Fruit fly (Drosophila melanogaster) whole organism, larva: Measurements from ENCODE around the gene Ir7d.

Experiments used
- noc ChIP-seq: fragments of 200-800 bp; sonication (Bioruptor generic); optimal IDR thresholded peaks from 3 replicates; lab custom pipeline; 2019; ENCODE audit warnings: missing biosample characterization, mild to moderate bottlenecking, missing genetic modification characterization, moderate library complexity

Ir7d gene

DNA sequence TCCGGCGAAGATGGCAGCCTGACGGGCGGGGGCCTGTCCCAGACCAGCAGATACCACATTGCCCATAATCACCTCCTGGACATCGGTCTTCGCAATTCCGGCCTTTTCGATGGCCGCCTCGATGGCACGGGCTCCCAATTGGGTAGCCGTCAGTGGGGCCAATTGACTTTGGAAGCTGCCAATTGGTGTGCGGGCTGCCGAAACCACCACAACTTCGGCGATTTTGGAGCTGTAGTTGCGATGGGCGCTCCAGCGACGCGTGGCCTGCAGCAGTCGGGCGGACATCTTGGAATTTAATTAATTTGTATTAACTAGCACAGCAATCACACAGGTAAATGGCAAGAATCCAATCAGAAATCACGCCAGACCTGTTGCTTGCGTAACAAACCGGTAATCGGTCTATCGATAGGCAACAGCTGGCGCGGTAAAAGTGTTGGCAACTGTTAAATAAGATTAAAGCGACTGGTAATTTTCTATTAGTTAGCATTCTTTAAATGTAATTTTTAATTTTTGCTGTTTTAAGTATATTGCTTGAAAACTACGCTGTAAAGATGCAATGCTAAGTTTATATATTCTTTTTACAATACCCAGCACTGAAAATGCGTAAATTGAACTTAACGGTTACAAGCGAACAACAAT lies 9.9 kb upstream of the Ir7d start, which contains the start of gene Acat1:
Gene Acat1, minus strand, starts transcription at position 400 of the 639 bp plus-strand sequence.
- TF ChIP-seq noc, result peak; percentile 71

DNA sequence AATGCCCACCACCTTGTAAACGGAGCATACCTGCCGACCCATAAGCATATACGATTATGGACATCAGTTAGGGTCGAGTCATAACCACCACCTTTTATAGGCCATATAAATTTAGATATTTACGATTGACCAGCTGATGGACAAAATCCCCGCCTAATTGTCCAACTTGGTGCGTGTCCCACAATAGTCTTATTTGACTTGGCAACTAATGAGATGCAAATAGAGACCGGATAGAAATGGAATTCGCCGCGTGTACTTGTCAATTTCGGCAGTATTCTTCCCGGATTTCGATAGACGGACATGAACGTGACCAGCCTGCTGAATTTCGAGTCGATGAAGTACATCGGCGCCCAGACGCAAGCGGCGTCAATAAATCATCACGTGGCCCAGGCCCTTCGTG lies 5.7 kb upstream of the Ir7d start, which contains the start of gene Ir7g:
Gene Ir7g, plus strand, starts transcription at position 301 of the 400 bp plus-strand sequence.
- no peak for TF ChIP-seq noc

DNA sequence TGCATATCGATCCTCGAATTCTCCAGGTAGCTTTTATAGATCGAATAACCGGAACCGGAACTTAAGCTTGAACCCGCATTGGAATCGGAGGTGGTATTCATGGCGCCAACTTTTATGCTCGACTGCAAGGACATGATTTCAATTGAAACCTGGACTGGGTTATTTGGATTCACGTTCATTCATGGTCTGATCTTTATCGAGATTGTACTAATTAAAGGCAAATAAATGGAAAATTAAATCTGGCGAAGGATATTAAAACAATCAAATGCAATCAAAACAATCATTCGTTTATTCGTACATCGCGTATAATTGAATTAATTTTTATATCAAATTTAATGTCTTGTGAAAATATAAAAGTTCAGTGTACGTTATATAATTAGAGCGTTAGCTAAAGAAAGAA lies 5.3 kb upstream of the Ir7d start, which contains the start of gene Ir7f:
Gene Ir7f, minus strand, starts transcription at position 101 of the 400 bp plus-strand sequence.
- no peak for TF ChIP-seq noc

DNA sequence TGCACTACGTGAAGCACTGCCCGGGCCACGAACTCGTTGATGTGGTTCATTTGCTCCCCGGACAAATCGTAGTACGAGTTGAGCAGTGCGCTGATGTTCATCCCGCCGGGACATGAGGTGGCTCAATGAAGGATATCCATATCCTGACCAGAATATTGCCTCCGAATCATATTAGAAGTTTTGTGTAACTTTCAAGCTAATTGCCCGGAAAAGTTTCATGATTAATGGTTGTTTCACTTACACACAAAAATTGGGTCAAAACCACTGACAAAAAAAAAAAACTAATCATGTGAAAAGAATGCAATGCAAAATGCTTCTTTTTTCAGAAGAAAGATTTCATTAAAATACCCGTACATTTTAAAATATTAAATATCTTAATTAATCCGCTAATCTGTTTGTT lies 2.9 kb upstream of the Ir7d start, which contains the start of gene Ir7e:
Gene Ir7e, minus strand, starts transcription at position 101 of the 400 bp plus-strand sequence.
- no peak for TF ChIP-seq noc

DNA sequence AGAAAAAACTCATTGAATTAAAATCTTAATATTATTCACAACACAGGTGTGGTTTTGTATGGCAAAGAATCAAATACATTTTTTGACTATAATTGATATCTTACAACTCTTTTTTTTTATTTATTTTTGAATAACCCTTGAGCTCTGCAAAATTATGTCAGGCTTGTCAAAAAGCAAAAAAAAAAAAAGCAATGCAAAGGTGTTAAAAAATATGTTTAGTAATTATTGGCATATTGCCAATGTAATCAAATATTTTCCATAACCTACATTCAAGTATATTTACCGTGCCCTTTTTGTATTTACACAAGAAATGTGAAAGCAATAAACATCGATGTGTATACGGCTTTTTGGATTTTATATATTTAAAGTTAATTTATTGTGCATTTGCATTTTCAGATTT lies 4.5 kb downstream of the Ir7d start, which contains the start of gene Ir7c:
Gene Ir7c, plus strand, starts transcription at position 301 of the 400 bp plus-strand sequence.
- no peak for TF ChIP-seq noc

DNA sequence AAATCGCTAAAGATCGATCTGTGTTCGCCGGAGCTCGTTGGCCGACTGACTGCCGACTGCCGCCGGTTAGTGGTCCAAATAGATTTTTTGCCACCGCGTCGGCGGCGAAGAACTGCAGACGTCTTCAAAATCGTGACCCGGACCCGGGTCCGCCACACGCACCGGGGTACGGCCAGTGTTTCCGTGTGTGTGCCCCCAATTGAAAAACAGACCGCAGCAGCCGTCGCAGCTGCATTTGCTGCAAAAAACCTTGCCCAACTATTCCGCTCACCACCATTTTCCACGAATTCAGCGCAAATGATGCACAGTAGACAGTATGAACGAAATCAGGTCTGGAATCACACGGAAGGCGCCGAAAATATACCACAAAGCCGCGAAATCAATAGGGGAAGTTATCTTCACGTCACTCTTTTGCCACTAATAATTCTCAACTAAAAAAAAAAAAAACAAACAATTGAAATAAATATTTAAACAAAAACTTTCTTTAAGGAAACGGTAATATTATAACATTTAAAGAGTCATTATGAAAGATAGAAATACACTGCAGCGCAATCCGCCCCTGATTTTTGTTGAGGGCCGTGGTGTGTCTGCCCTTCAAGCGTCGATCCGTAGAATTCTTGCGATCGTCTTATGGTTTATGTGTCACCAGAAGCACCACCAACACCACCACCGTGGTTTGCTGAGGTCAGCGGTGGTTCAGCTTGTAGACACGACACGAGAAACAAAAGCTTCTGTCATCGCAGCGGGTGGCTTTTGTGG lies 5.3 kb downstream of the Ir7d start, which contains the start of gene dec:
Gene dec, minus strand, starts transcription at position 51 of the 759 bp plus-strand sequence.
- TF ChIP-seq noc, result no peak

DNA sequence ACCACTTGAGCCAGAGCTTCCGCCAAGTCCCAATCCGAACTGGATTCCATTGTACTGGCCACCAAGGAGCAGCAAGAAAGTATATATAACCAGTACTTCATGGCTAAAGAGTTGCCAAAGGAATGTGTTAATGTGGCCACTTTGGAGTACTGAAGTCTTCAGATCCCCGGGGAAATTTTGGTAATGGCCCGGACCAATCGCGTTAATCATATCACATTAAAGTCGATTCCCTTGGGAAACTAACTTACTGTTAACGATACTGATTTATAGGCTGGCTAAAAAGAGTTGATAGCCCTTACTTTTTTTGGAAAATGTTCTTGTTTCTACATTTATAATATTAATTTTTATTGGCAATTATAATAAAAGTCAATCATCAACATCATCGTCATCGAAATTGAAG lies 11.8 kb downstream of the Ir7d start, which contains the start of gene Ir7b:
Gene Ir7b, minus strand, starts transcription at position 101 of the 400 bp plus-strand sequence.
- no peak for TF ChIP-seq noc

DNA sequence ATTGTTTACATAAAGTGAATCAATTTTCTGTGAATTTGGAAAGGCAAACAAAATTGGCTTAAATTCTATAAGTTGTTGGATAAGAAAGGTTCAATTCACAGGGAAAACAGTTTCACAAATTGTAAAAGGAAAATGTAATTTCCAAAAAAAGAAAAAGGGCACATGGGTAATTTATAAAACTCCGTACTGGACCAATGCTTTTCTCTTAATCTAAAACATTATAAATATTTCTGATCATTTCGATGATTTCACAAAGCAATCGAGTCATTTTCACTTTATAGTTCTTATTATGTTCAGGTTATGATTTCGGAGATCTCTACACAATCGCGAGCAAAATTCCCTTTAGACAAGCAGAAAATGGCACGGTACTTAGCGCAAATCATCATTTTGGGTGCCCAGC lies 20.8 kb downstream of the Ir7d start, which contains the start of gene CG1409:
Gene CG1409, plus strand, starts transcription at position 301 of the 400 bp plus-strand sequence.
- TF ChIP-seq noc, result no peak

DNA sequence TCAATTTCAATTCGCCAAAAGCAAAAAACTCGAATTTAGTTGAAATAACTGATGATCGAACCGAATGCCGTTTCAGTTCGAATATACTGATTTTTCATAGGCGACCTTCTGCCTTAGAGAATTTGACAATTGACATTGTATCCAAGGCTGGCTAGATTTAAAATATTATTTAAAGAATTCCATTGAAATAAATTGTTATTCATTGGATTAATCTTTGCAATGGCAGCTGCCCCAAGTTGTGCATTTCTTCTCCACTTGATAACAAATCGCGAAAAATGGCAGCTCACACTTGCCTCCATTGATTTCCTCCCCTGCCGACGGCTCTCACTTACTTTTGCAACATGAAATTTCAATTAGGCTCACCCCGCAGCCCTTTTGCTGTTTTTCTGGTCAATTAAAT lies 24.5 kb downstream of the Ir7d start, which contains the start of gene CG10920:
Gene CG10920, minus strand, starts transcription at position 101 of the 400 bp plus-strand sequence.
- no peak for TF ChIP-seq noc
